Worm (Caenorhabditis elegans): ENCODE measurements around the gene npr-33.
A peak's percentile ranks its signal among the peaks of the same experiment; 100 is the strongest.

The npr-33 gene

ce11 chrX:15910328-15910727 lies at the start of gene npr-33:
npr-33 (plus strand) TSS chrX:15910628.
- TF ChIP-seq him-1 (tag; optimal IDR thresholded peaks at IDR 0.05) (no peak), dao-5 (tag; optimal IDR thresholded peaks at IDR 0.05) (no peak), W03F9.2 (tag; optimal IDR thresholded peaks at IDR 0.05) (no peak)

ce11 chrX:15865868-15866555 lies 44.4 kb upstream of the npr-33 start, which contains the start of the genes csb-1 and F53H4.4:
csb-1 (minus strand) TSS chrX:15865918.
F53H4.4 (plus strand) TSS chrX:15866387.
- TF ChIP-seq dao-5 (tag; optimal IDR thresholded peaks at IDR 0.05) (no peak), him-1 (tag; optimal IDR thresholded peaks at IDR 0.05) (no peak), W03F9.2 (tag; optimal IDR thresholded peaks at IDR 0.05) (peak; percentile 76)

- TF ChIP-seq W03F9.2 (tag; optimal IDR thresholded peaks at IDR 0.05) (no peak), him-1 (tag; optimal IDR thresholded peaks at IDR 0.05) (no peak), dao-5 (tag; optimal IDR thresholded peaks at IDR 0.05) (no peak)
Observed at ce11 chrX:15869589-15869988, 40.8 kb upstream of the npr-33 start.

DNA sequence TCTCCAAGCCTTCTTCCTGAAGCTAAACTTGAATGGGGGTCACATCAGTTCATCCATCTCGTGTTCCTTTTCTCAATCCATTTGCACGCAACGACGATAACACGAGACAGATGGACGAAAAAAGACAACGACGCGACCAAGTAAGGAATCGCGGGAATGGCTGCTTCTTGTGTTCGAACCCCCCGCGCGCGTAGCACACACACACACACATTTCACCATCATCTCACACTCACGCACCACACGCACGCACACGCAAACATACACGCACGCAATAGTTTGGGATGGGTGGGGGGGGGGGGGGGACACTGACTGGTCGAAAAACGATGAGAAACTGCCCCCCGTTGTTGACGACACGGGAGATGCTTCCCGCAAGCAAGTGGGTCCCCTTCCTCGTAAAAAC lies 33.5 kb upstream of the npr-33 start:
- TF ChIP-seq W03F9.2 (tag; optimal IDR thresholded peaks at IDR 0.05) (no peak), him-1 (tag; optimal IDR thresholded peaks at IDR 0.05) (no peak), dao-5 (tag; optimal IDR thresholded peaks at IDR 0.05) (no peak)

ce11 chrX:15878785-15879184 lies 31.6 kb upstream of the npr-33 start, which contains the start of gene gmeb-2:
gmeb-2 (plus strand) TSS chrX:15879085.
- TF ChIP-seq W03F9.2 (tag; optimal IDR thresholded peaks at IDR 0.05) (no peak), him-1 (tag; optimal IDR thresholded peaks at IDR 0.05) (no peak), dao-5 (tag; optimal IDR thresholded peaks at IDR 0.05) (no peak)

DNA sequence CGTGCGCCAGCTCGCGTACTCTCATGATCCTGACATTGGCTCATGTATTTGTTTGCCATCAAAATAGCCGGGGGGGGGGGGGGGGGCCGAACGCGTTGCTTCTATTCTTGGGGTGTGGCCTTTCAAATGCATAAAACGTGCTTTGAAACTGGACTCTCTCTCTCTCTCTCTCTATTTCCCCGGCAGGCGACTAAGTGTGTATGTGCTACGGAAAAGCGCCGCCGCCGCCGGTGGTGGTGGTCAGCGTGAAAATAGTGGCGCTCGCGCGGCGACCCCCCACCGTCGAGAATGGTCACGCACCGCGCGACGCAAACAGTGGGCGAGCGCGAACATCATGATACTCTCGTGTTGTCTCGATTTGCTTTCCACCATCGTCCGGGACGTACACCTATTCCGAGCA lies 29.4 kb upstream of the npr-33 start:
- TF ChIP-seq him-1 (tag; optimal IDR thresholded peaks at IDR 0.05), result no peak
- no peak for TF ChIP-seq W03F9.2 (tag; optimal IDR thresholded peaks at IDR 0.05)
- no peak for TF ChIP-seq dao-5 (tag; optimal IDR thresholded peaks at IDR 0.05)

DNA sequence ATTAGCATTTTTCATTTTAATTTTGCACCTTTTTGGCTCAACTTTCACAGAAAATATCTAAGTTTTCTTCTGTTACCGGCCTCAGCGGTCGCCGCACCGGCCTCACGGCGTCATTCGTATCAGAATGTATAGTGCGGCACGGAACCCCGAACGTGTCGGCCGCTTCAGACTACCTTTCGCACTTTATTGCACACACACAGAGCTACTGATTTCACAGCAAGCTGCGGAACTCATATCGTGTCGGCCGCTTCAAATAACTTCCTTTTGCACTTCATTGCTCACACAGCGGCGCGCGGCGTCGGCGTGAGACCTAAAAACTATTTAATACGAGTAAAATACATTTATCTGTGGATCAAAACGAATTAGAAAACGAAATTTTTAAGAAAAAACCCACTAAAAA lies 25.9 kb upstream of the npr-33 start:
- no peak for TF ChIP-seq dao-5 (tag; optimal IDR thresholded peaks at IDR 0.05)
- TF ChIP-seq him-1 (tag; optimal IDR thresholded peaks at IDR 0.05), result no peak
- no peak for TF ChIP-seq W03F9.2 (tag; optimal IDR thresholded peaks at IDR 0.05)

DNA sequence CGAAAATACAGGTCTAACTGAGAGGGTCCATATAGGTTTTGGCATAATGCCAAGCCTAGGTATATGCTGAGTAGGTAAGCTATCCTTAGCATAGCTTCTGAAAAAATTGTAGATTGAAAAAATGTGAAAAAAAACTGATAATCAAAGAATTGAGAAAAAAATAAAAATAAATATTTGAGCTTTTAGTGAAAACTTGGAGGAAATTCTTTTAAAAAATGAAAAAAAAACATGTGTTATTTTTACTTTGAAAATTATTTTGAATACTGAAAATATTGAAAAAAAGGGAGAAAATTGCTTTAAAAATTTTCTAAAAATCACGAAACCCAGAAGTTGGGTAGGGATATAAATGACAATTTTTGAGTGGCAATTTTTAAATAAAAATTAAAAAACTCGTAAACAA lies 22.9 kb upstream of the npr-33 start, which contains the start of gene F53H4.3:
F53H4.3 (minus strand) TSS at position 101 of the 400 bp plus-strand sequence.
- no peak for TF ChIP-seq W03F9.2 (tag; optimal IDR thresholded peaks at IDR 0.05)
- no peak for TF ChIP-seq dao-5 (tag; optimal IDR thresholded peaks at IDR 0.05)
- TF ChIP-seq him-1 (tag; optimal IDR thresholded peaks at IDR 0.05), result no peak

DNA sequence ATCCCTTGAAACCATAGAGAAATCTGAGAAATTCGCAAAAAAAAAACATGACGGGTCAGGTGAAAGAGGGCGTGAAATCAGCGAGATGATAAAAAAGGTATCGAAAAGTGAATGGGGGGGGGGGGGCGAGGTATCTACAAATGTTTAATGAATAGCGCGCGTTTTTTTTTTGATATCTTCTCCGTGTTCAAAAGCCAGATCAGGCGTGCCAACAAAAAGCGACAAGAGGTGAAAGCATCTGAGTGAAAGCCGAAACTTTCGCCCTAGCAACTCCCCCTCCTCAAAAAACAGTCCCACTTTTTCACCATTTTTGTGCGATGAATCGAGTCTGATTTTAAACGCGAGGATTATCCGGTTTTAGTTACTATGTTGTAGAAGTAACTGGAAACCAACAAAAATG lies 22.4 kb upstream of the npr-33 start:
- TF ChIP-seq him-1 (tag; optimal IDR thresholded peaks at IDR 0.05) (no peak), dao-5 (tag; optimal IDR thresholded peaks at IDR 0.05) (no peak), W03F9.2 (tag; optimal IDR thresholded peaks at IDR 0.05) (no peak)

DNA sequence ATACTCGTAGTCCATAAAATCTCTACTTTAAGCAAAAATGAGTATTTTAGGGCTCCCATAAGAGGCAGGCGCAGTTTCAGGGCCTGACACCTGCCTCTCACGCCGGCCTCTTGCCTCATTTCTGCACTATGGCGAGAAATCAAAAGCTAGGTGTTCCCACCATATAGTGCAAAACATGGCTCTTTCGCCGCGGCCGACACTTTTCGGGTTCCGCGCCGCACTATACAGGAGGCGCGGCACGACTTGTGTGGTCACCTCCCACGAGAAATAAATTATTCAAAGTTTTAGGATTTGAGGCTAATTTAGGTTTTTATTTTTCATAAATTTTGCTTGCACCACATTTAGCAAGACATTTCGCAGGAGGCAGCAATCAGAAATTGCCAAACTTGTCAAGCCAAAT lies 17.9 kb upstream of the npr-33 start:
- no peak for TF ChIP-seq him-1 (tag; optimal IDR thresholded peaks at IDR 0.05)
- no peak for TF ChIP-seq W03F9.2 (tag; optimal IDR thresholded peaks at IDR 0.05)
- TF ChIP-seq dao-5 (tag; optimal IDR thresholded peaks at IDR 0.05), result no peak

ce11 chrX:15901214-15901613 lies 9.2 kb upstream of the npr-33 start:
- TF ChIP-seq W03F9.2 (tag; optimal IDR thresholded peaks at IDR 0.05) (no peak), him-1 (tag; optimal IDR thresholded peaks at IDR 0.05) (no peak), dao-5 (tag; optimal IDR thresholded peaks at IDR 0.05) (no peak)

ce11 chrX:15902835-15903234 lies 7.6 kb upstream of the npr-33 start:
- TF ChIP-seq W03F9.2 (tag; optimal IDR thresholded peaks at IDR 0.05), result no peak
- TF ChIP-seq him-1 (tag; optimal IDR thresholded peaks at IDR 0.05), result no peak
- TF ChIP-seq dao-5 (tag; optimal IDR thresholded peaks at IDR 0.05), result no peak

DNA sequence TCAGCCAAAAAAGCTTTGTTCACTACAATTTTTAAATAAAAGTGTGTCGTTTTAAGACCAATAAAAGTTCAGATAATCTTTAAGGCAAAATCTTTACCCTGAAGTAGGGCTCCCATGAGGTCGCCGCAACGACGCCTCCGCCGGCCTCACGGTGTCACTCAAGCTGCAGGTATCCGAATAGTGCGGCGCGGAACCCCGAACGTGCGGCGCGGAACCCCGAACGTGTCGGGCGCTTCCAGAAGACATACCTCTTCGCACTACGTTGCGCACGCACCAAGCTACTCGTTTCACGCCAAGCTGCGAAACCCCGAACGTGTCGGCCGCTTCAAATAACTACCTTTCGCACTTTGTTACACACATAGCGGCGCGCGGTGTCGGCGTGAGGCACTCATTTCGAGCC lies 2.4 kb downstream of the npr-33 start:
- no peak for TF ChIP-seq dao-5 (tag; optimal IDR thresholded peaks at IDR 0.05)
- TF ChIP-seq him-1 (tag; optimal IDR thresholded peaks at IDR 0.05), result no peak
- no peak for TF ChIP-seq W03F9.2 (tag; optimal IDR thresholded peaks at IDR 0.05)

DNA sequence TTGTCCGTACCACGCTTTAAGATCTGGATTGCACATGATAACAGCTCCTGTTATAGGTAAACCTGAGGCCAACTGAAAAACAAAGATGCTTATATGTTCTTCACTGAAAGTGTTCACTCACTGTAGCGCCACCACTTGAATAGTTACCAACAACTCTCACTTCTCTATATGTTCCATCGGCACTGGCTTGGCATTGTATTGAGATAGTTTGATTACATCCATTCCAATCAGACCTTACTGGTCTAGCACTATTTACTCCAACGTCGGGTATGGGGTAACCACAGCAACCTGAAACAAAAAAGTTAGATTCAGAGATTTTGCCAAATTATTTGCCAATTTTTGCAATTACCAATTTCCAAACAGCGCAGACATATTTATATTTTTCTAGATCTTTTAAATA lies 5.3 kb downstream of the npr-33 start:
- TF ChIP-seq dao-5 (tag; optimal IDR thresholded peaks at IDR 0.05) (no peak), him-1 (tag; optimal IDR thresholded peaks at IDR 0.05) (no peak), W03F9.2 (tag; optimal IDR thresholded peaks at IDR 0.05) (no peak)

DNA sequence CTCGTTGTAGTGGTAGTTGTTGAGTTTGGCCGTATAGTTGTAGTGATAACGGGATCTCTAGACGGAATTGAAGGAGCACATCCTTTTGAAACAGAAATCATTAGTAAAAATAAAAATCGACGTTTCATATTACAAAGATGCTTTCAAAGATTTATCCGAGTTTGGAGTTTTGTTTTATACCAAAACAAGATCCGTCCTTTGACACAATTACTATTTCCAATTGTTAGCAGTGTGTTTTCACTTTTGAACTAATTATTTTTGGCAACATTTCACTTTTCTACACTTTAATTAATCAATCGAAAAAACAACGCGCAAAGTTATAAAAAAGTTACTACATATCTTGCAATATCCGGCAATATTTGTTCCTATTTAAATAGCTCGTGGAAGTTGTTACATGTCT lies 6.6 kb downstream of the npr-33 start, which contains the start of the genes F31B9.4 and F31B9.2:
F31B9.4 (minus strand) TSS at position 101 of the 400 bp plus-strand sequence.
F31B9.2 (plus strand) TSS at position 368 of the 400 bp plus-strand sequence.
- TF ChIP-seq W03F9.2 (tag; optimal IDR thresholded peaks at IDR 0.05) (no peak), him-1 (tag; optimal IDR thresholded peaks at IDR 0.05) (no peak), dao-5 (tag; optimal IDR thresholded peaks at IDR 0.05) (no peak)
